Worm (Caenorhabditis elegans) whole organism, young adult: ENCODE measurements around the gene srw-4.

Experiments used
- F37B4.10 ChIP-seq: fragments of 200-800 bp; sonication (Bioruptor generic); IDR thresholded peaks from 2 replicates; pipeline ENCODE4 v1.3.6; 2022; ENCODE audit warnings: missing genetic modification characterization, missing compliant biosample characterization
- F49E8.2 ChIP-seq: sonication (generic microtip); optimal IDR thresholded peaks from 3 replicates; lab custom pipeline; 2017; ENCODE audit warnings: missing genetic modification characterization, mild to moderate bottlenecking, missing compliant biosample characterization, antibody characterized with exemption, moderate library complexity; ENCODE audit not compliant: insufficient read depth
- K12H6.12 ChIP-seq: fragments of 200-800 bp; sonication (Bioruptor generic); optimal IDR thresholded peaks from 2 replicates; lab custom pipeline; 2018; ENCODE audit warnings: mild to moderate bottlenecking, missing genetic modification characterization, missing compliant biosample characterization
- T07F8.4 ChIP-seq: sonication (generic microtip); optimal IDR thresholded peaks from 2 replicates; lab custom pipeline; 2016; ENCODE audit warnings: mild to moderate bottlenecking, missing genetic modification characterization, moderate library complexity, missing compliant biosample characterization
- ama-1 ChIP-seq, 3 experiments: fragments of 150-350 bp in 1 of 3; sonication (generic microtip) in 2 of 3; optimal IDR thresholded peaks; 2 replicates each; lab custom pipeline; 2014 to 2018; ENCODE audit warnings: missing biosample characterization in 2 of 3, missing genetic modification characterization in 2 of 3, missing genetic modification reagents in 2 of 3
- him-1 ChIP-seq: sonication (generic microtip); optimal IDR thresholded peaks from 2 replicates; lab custom pipeline; 2016; ENCODE audit warnings: missing genotype, missing genetic modification reagents, missing genetic modification characterization, missing compliant biosample characterization
- lin-35 ChIP-seq, 3 experiments: fragments of 150-350 bp in 2 of 3; sonication (generic microtip) in 1 of 3; optimal IDR thresholded peaks; 2 replicates each; lab custom pipeline; 2014 to 2018; ENCODE audit warnings: missing biosample characterization in 3 of 3, missing genetic modification characterization in 3 of 3, missing genetic modification reagents in 3 of 3
- lir-1 ChIP-seq: fragments of 200-800 bp; sonication (Bioruptor generic); conservative IDR thresholded peaks from 2 replicates; pipeline ENCODE4 v1.3.6; 2022; ENCODE audit warnings: missing genetic modification reagents, missing genetic modification characterization, missing compliant biosample characterization
- madf-6 ChIP-seq: fragments of 200-800 bp; sonication (Bioruptor generic); IDR thresholded peaks from 2 replicates; pipeline ENCODE4 v1.3.6; 2022; ENCODE audit warnings: missing genetic modification reagents, missing genetic modification characterization, missing compliant biosample characterization
- nhr-120 ChIP-seq: fragments of 200-800 bp; sonication (Bioruptor generic); IDR thresholded peaks from 2 replicates; pipeline ENCODE4 v1.3.6; 2022; ENCODE audit warnings: missing genetic modification characterization, missing compliant biosample characterization
- pha-4 ChIP-seq: fragments of 150-350 bp; sonication (generic microtip); optimal IDR thresholded peaks from 2 replicates; lab custom pipeline; 2014; ENCODE audit warnings: missing biosample characterization, missing genetic modification reagents, missing genetic modification characterization
- tbx-9 ChIP-seq: sonication (generic microtip); optimal IDR thresholded peaks from 2 replicates; lab custom pipeline; 2016; ENCODE audit warnings: borderline replicate concordance, missing genetic modification characterization, inconsistent platforms, missing compliant biosample characterization
- unc-130 ChIP-seq: sonication (generic microtip); optimal IDR thresholded peaks from 2 replicates; lab custom pipeline; 2016; ENCODE audit warnings: missing genetic modification reagents, missing genetic modification characterization, missing compliant biosample characterization

DNA sequence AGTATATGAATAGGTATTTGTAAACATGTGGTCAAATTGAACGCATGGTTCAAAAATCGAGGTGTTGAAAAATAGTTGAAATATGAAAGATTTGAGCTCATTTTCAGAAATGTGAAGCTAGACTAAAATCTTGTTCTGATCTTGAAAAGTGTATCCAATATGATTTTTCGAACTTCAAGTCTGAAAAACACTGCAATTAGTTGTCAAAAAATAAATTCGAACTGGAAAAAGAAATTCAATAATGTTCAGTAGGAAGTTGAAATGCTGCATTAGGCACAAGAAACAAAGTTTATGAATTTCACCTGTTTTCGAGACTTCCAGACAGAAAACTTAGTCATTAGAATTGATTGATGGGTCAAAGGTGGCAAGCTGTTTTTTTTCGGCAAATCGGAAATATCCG, 27.1 kb downstream of the srw-4 start, which contains the start of gene srh-270:
- TF ChIP-seq T07F8.4 (tag; lab: Kevin White, UChicago) (no peak), K12H6.12 (tag; lab: Kevin White, UChicago) (no peak), F49E8.2 (tag; lab: Kevin White, UChicago) (no peak), pha-4 (tag; lab: Kevin White, UChicago) (no peak), him-1 (tag; lab: Kevin White, UChicago) (no peak), F37B4.10 (GFP tag; lab: Robert Waterston, UW) (no peak), ama-1 (optimal IDR thresholded peaks at IDR 0.05; lab: Kevin White, UChicago) (no peak), ama-1 (GFP tag; optimal IDR thresholded peaks at IDR 0.05; lab: Kevin White, UChicago) (no peak), lin-35 (GFP tag; optimal IDR thresholded peaks at IDR 0.05; lab: Kevin White, UChicago) (no peak), madf-6 (GFP tag; lab: Robert Waterston, UW) (no peak), tbx-9 (tag; lab: Kevin White, UChicago) (no peak), nhr-120 (no peak), lir-1 (no peak), unc-130 (no peak)
